Worm (Caenorhabditis elegans): Measurements from ENCODE around the gene srx-19.

srx-19 gene

ce11 chrIV:6919318-6919717, 46.3 kb downstream of the srx-19 start, which contains the start of gene ruvb-2:
Gene ruvb-2, minus strand, starts transcription at chrIV:6919406.
- peak; percentile 38 for TF ChIP-seq F13C5.2 (tag; optimal IDR thresholded peaks at IDR 0.05)
- TF ChIP-seq tbx-11 (GFP tag; IDR thresholded peaks at IDR 0.05): no peak
- no peak for TF ChIP-seq hmg-4 (GFP tag; optimal IDR thresholded peaks at IDR 0.05)
- no peak for TF ChIP-seq sea-1 (GFP tag; conservative IDR thresholded peaks at IDR 0.05)
- no peak for TF ChIP-seq hmbx-1 (tag; optimal IDR thresholded peaks at IDR 0.05)
- TF ChIP-seq tbx-37 (GFP tag; conservative IDR thresholded peaks at IDR 0.05): no peak
- no peak for TF ChIP-seq B0310.2 (tag; optimal IDR thresholded peaks at IDR 0.05)
- TF ChIP-seq ceh-13 (GFP tag; optimal IDR thresholded peaks at IDR 0.05): no peak

ce11 chrIV:6920063-6920462, 47.0 kb downstream of the srx-19 start, which contains the start of gene T22D1.18:
Gene T22D1.18, minus strand, starts transcription at chrIV:6920163.
- no peak for TF ChIP-seq ama-1 (optimal IDR thresholded peaks at IDR 0.05)
- no peak for TF ChIP-seq B0310.2 (tag; optimal IDR thresholded peaks at IDR 0.05)
- no peak for TF ChIP-seq aly-1 (tag; optimal IDR thresholded peaks at IDR 0.05)

ce11 chrIV:6923070-6923469, 50.0 kb downstream of the srx-19 start, which contains the start of gene T22D1.1:
Gene T22D1.1, plus strand, starts transcription at chrIV:6923370.
- TF ChIP-seq tbx-11 (GFP tag; IDR thresholded peaks at IDR 0.05) (no peak), tra-4 (tag; optimal IDR thresholded peaks at IDR 0.05) (no peak)

Measured in whole organism, early embryonic.